Worm (Caenorhabditis elegans) whole organism, L1 larva: ENCODE data around the gene F31E3.6.

ENCODE experiments used
- alr-1 ChIP-seq: fragments of 200-800 bp; sonication (Bioruptor generic); optimal IDR thresholded peaks from 2 replicates; lab custom pipeline; 2018; ENCODE audit warnings: borderline replicate concordance, mild to moderate bottlenecking, missing genetic modification characterization, missing compliant biosample characterization
- ama-1 ChIP-seq: fragments of 150-350 bp; optimal IDR thresholded peaks from 2 replicates; lab custom pipeline; 2014
- blmp-1 ChIP-seq: fragments of 150-350 bp; optimal IDR thresholded peaks from 2 replicates; lab custom pipeline; 2014; ENCODE audit warnings: missing biosample characterization, missing genetic modification characterization
- ceh-82 ChIP-seq, 3 experiments: fragments of 150-350 bp in 1 of 3; sonication (generic microtip) in 2 of 3; optimal IDR thresholded peaks; 2 replicates each; lab custom pipeline; 2014 to 2017; ENCODE audit warnings: missing biosample characterization in 3 of 3, missing genetic modification characterization in 3 of 3
- dpl-1 ChIP-seq, 3 experiments: fragments of 150-350 bp in 2 of 3; sonication (generic microtip) in 1 of 3; optimal IDR thresholded peaks; 2 replicates each; lab custom pipeline; 2014 to 2017; ENCODE audit warnings: missing biosample characterization in 3 of 3, missing genetic modification characterization in 3 of 3, missing genetic modification reagents in 3 of 3
- dsc-1 ChIP-seq: sonication (generic microtip); optimal IDR thresholded peaks from 2 replicates; lab custom pipeline; 2016; ENCODE audit warnings: mild to moderate bottlenecking, missing genetic modification characterization, missing compliant biosample characterization
- efl-1 ChIP-seq, 4 experiments: fragments of 150-350 bp; optimal IDR thresholded peaks in 3 of 4; peaks in 1 of 4; 1 replicate in 1 of 4; 2 replicates in 3 of 4; lab custom pipeline; 2014; ENCODE audit warnings: missing biosample characterization in 2 of 4, missing genetic modification characterization in 2 of 4, missing genetic modification reagents in 2 of 4
- efl-3 ChIP-seq: fragments of 200-800 bp; sonication (Bioruptor generic); optimal IDR thresholded peaks from 2 replicates; lab custom pipeline; 2018; ENCODE audit warnings: mild to moderate bottlenecking, missing genetic modification characterization, missing compliant biosample characterization
- fos-1 ChIP-seq: fragments of 150-350 bp; optimal IDR thresholded peaks from 2 replicates; lab custom pipeline; 2014; ENCODE audit warnings: missing biosample characterization, missing genetic modification characterization
- hlh-17 ChIP-seq: fragments of 200-800 bp; sonication (Bioruptor generic); optimal IDR thresholded peaks from 2 replicates; lab custom pipeline; 2018; ENCODE audit warnings: missing genetic modification characterization, mild to moderate bottlenecking, missing compliant biosample characterization, moderate library complexity, borderline replicate concordance
- hlh-4 ChIP-seq: sonication (generic microtip); optimal IDR thresholded peaks from 2 replicates; lab custom pipeline; 2016; ENCODE audit warnings: mild to moderate bottlenecking, missing genetic modification characterization, missing compliant biosample characterization
- irx-1 ChIP-seq: sonication (generic microtip); optimal IDR thresholded peaks from 2 replicates; lab custom pipeline; 2016; ENCODE audit warnings: missing genetic modification characterization, missing compliant biosample characterization
- jun-1 ChIP-seq: fragments of 150-350 bp; optimal IDR thresholded peaks from 2 replicates; lab custom pipeline; 2014; ENCODE audit warnings: missing biosample characterization, missing genetic modification reagents, missing genetic modification characterization
- lin-14 ChIP-seq: fragments of 200-800 bp; sonication (Bioruptor generic); optimal IDR thresholded peaks from 2 replicates; lab custom pipeline; 2018; ENCODE audit warnings: mild to moderate bottlenecking, missing genetic modification characterization, moderate library complexity, missing compliant biosample characterization
- lin-15B ChIP-seq: fragments of 150-350 bp; sonication (generic microtip); optimal IDR thresholded peaks from 3 replicates; lab custom pipeline; 2014; ENCODE audit warnings: missing biosample characterization, missing genetic modification characterization
- lin-35 ChIP-seq, 2 experiments: fragments of 150-350 bp; optimal IDR thresholded peaks; 2 replicates each; lab custom pipeline; 2014; ENCODE audit warnings: missing biosample characterization in 2 of 2, missing genetic modification characterization in 2 of 2, missing genetic modification reagents in 2 of 2
- lir-3 ChIP-seq: sonication (generic microtip); optimal IDR thresholded peaks from 2 replicates; lab custom pipeline; 2016; ENCODE audit warnings: mild to moderate bottlenecking, missing genetic modification characterization, moderate library complexity, missing compliant biosample characterization; ENCODE audit not compliant: poor library complexity
- mef-2 ChIP-seq: fragments of 150-350 bp; optimal IDR thresholded peaks from 2 replicates; lab custom pipeline; 2014; ENCODE audit warnings: missing biosample characterization, missing genetic modification characterization
- nhr-11 ChIP-seq: fragments of 150-350 bp; optimal IDR thresholded peaks from 2 replicates; lab custom pipeline; 2014; ENCODE audit warnings: missing biosample characterization, missing genetic modification characterization
- nhr-12 ChIP-seq: sonication (generic microtip); optimal IDR thresholded peaks from 2 replicates; lab custom pipeline; 2017; ENCODE audit warnings: missing biosample characterization, missing genetic modification characterization
- nhr-19 ChIP-seq: fragments of 200-800 bp; sonication (Bioruptor generic); conservative IDR thresholded peaks from 2 replicates; pipeline ENCODE4 v1.3.6; 2022; ENCODE audit warnings: missing genetic modification characterization, missing compliant biosample characterization
- nhr-237 ChIP-seq: fragments of 150-350 bp; optimal IDR thresholded peaks from 2 replicates; lab custom pipeline; 2014; ENCODE audit warnings: missing biosample characterization, missing genetic modification characterization
- nhr-47 ChIP-seq: sonication (generic microtip); optimal IDR thresholded peaks from 2 replicates; lab custom pipeline; 2016; ENCODE audit warnings: mild to moderate bottlenecking, missing genetic modification characterization, moderate library complexity, missing compliant biosample characterization
- nhr-85 ChIP-seq: sonication (generic microtip); peaks from one replicate; lab custom pipeline; 2016; ENCODE audit warnings: missing genetic modification characterization, inconsistent platforms, missing compliant biosample characterization
- pag-3 ChIP-seq: sonication (generic microtip); optimal IDR thresholded peaks from 2 replicates; lab custom pipeline; 2017; ENCODE audit warnings: missing genetic modification characterization, mild to moderate bottlenecking, missing compliant biosample characterization, antibody characterized with exemption, borderline replicate concordance; ENCODE audit not compliant: insufficient read depth
- pax-3 ChIP-seq: fragments of 200-800 bp; sonication (Bioruptor generic); optimal IDR thresholded peaks from 2 replicates; lab custom pipeline; 2018; ENCODE audit warnings: mild to moderate bottlenecking, missing genetic modification characterization, moderate library complexity, missing compliant biosample characterization
- rnt-1 ChIP-seq: sonication (generic microtip); optimal IDR thresholded peaks from 2 replicates; lab custom pipeline; 2016; ENCODE audit warnings: mild to moderate bottlenecking, missing genetic modification characterization, moderate library complexity, missing compliant biosample characterization
- snu-23 ChIP-seq: sonication (generic microtip); optimal IDR thresholded peaks from 2 replicates; lab custom pipeline; 2016; ENCODE audit warnings: missing genetic modification characterization, missing compliant biosample characterization
- sox-4 ChIP-seq: sonication (generic microtip); optimal IDR thresholded peaks from 2 replicates; lab custom pipeline; 2016; ENCODE audit warnings: missing genetic modification characterization, missing compliant biosample characterization
- swsn-7 ChIP-seq: sonication (generic microtip); optimal IDR thresholded peaks from 2 replicates; lab custom pipeline; 2016; ENCODE audit warnings: missing genetic modification characterization, missing compliant biosample characterization
- unc-130 ChIP-seq: fragments of 150-350 bp; optimal IDR thresholded peaks from 2 replicates; lab custom pipeline; 2017; ENCODE audit warnings: missing biosample characterization, missing genetic modification characterization, inconsistent platforms
- unc-86 ChIP-seq: sonication (generic microtip); optimal IDR thresholded peaks from 2 replicates; lab custom pipeline; 2016; ENCODE audit warnings: missing genetic modification characterization, missing compliant biosample characterization
- unc-98 ChIP-seq: fragments of 200-800 bp; sonication (Bioruptor generic); IDR thresholded peaks from 2 replicates; pipeline ENCODE4 v1.3.6; 2022; ENCODE audit warnings: missing genetic modification characterization, missing compliant biosample characterization
- zag-1 ChIP-seq: fragments of 150-350 bp; optimal IDR thresholded peaks from 2 replicates; lab custom pipeline; 2014; ENCODE audit warnings: missing biosample characterization, missing genetic modification characterization
- ztf-11 ChIP-seq, 2 experiments: sonication (generic microtip); optimal IDR thresholded peaks; 2 replicates each; lab custom pipeline; 2016 to 2017; ENCODE audit warnings: missing genetic modification characterization in 2 of 2, missing biosample characterization in 1 of 2, missing compliant biosample characterization in 1 of 2
- ztf-4 ChIP-seq: fragments of 150-350 bp; optimal IDR thresholded peaks from 2 replicates; lab custom pipeline; 2014; ENCODE audit warnings: missing biosample characterization, missing genetic modification characterization

The F31E3.6 gene

ce11 chrIII:6993179-6993578 is 11.3 kb downstream of the F31E3.6 start (continued):
- no peak for TF ChIP-seq dpl-1 (GFP tag; optimal IDR thresholded peaks at IDR 0.05; lab: Kevin White, UChicago)

ce11 chrIII:7002143-7002542 is 20.3 kb downstream of the F31E3.6 start:
- TF ChIP-seq nhr-237 (tag; lab: Kevin White, UChicago) (no peak), irx-1 (tag; lab: Kevin White, UChicago) (no peak), nhr-11 (tag; lab: Kevin White, UChicago) (no peak), unc-86 (no peak), nhr-19 (GFP tag; lab: Robert Waterston, UW) (no peak), ama-1 (lab: Kevin White, UChicago) (no peak), lin-35 (GFP tag; optimal IDR thresholded peaks at IDR 0.05; lab: Kevin White, UChicago) (no peak), ztf-4 (no peak), hlh-4 (tag; lab: Kevin White, UChicago) (no peak), pax-3 (tag; lab: Kevin White, UChicago) (no peak), ztf-11 (tag; optimal IDR thresholded peaks at IDR 0.05; lab: Kevin White, UChicago) (no peak), ceh-82 (tag; optimal IDR thresholded peaks at IDR 0.05; lab: Kevin White, UChicago) (no peak), unc-98 (GFP tag; lab: Robert Waterston, UW) (no peak), snu-23 (GFP tag; lab: Kevin White, UChicago) (no peak), efl-3 (no peak), lin-15B (no peak), sox-4 (tag; lab: Kevin White, UChicago) (no peak), fos-1 (tag; lab: Kevin White, UChicago) (no peak), blmp-1 (tag; lab: Kevin White, UChicago) (no peak), mef-2 (tag; lab: Kevin White, UChicago) (no peak)

ce11 chrIII:7005350-7005749 is 23.5 kb downstream of the F31E3.6 start, which contains the start of gene C06E8.5:
Gene C06E8.5, minus strand, starts transcription at chrIII:7005450.
- TF ChIP-seq dsc-1 (no peak), nhr-47 (tag; lab: Kevin White, UChicago) (no peak), alr-1 (tag; lab: Kevin White, UChicago) (no peak), unc-130 (tag; lab: Kevin White, UChicago) (no peak), swsn-7 (tag; lab: Kevin White, UChicago) (no peak), hlh-17 (no peak), lin-14 (GFP tag; lab: Kevin White, UChicago) (no peak), unc-98 (GFP tag; lab: Robert Waterston, UW) (no peak), rnt-1 (tag; lab: Kevin White, UChicago) (no peak), lir-3 (tag; lab: Kevin White, UChicago) (no peak), nhr-12 (no peak), zag-1 (no peak), pag-3 (tag; lab: Kevin White, UChicago) (no peak), nhr-85 (tag; lab: Kevin White, UChicago) (no peak)
- TF ChIP-seq, all 84 proteins: peak for 0

- TF ChIP-seq lin-14 (GFP tag; lab: Kevin White, UChicago) (peak; percentile 7), jun-1 (tag; lab: Kevin White, UChicago) (no peak)
Measured at ce11 chrIII:7008836-7009235, 27.0 kb downstream of the F31E3.6 start, which contains the start of gene lgc-38. Gene lgc-38, plus strand, starts transcription at chrIII:7009136.

- TF ChIP-seq alr-1 (tag; lab: Kevin White, UChicago) = no peak
- TF ChIP-seq efl-1 (optimal IDR thresholded peaks at IDR 0.05; lab: Kevin White, UChicago) = no peak
- peak in 1 of 2 experiments; percentile 57 for TF ChIP-seq efl-1 (GFP tag; optimal IDR thresholded peaks at IDR 0.05 in 1 of 2; lab: Kevin White, UChicago)
- peak; percentile 52 for TF ChIP-seq lin-14 (GFP tag; lab: Kevin White, UChicago)
Measured at ce11 chrIII:7012060-7012459, 30.2 kb downstream of the F31E3.6 start.
